Fruit fly (Drosophila melanogaster) whole organism, embryonic: ENCODE results near the gene Aptx.

Source experiments
- Atf-2 ChIP-seq: fragments of 200-800 bp; sonication (Bioruptor generic); optimal IDR thresholded peaks from 2 replicates; lab custom pipeline; 2016; ENCODE audit warnings: missing biosample characterization, missing genetic modification characterization
- Blimp-1 ChIP-seq: fragments of 200-800 bp; sonication (Bioruptor generic); optimal IDR thresholded peaks from 3 replicates; lab custom pipeline; 2018; ENCODE audit warnings: missing biosample characterization, missing genetic modification characterization, mild to moderate bottlenecking, moderate library complexity, missing genetic modification reagents
- CG10267 ChIP-seq: fragments of 200-800 bp; sonication (Bioruptor generic); optimal IDR thresholded peaks from 2 replicates; lab custom pipeline; 2018; ENCODE audit warnings: missing biosample characterization, mild to moderate bottlenecking, missing genetic modification characterization, moderate library complexity
- CG10979 ChIP-seq: fragments of 200-800 bp; sonication (Bioruptor generic); optimal IDR thresholded peaks from 2 replicates; lab custom pipeline; 2018; ENCODE audit warnings: missing biosample characterization, mild to moderate bottlenecking, missing genetic modification characterization, moderate library complexity
- CG11504 ChIP-seq: fragments of 200-800 bp; sonication (Bioruptor generic); optimal IDR thresholded peaks from 3 replicates; lab custom pipeline; 2019; ENCODE audit warnings: missing biosample characterization, mild to moderate bottlenecking, missing genetic modification characterization, moderate library complexity
- CG12071 ChIP-seq: fragments of 200-800 bp; sonication (Bioruptor generic); optimal IDR thresholded peaks from 3 replicates; lab custom pipeline; 2018; ENCODE audit warnings: missing biosample characterization, mild to moderate bottlenecking, missing genetic modification characterization
- CG13624 ChIP-seq: fragments of 200-800 bp; sonication (Bioruptor generic); optimal IDR thresholded peaks from 2 replicates; lab custom pipeline; 2016; ENCODE audit warnings: missing biosample characterization, missing genetic modification characterization
- CG14710 ChIP-seq: fragments of 200-800 bp; sonication (Bioruptor generic); optimal IDR thresholded peaks from 3 replicates; lab custom pipeline; 2019; ENCODE audit warnings: missing biosample characterization, mild to moderate bottlenecking, missing genetic modification characterization, moderate library complexity
- CG15696 ChIP-seq: fragments of 200-800 bp; sonication (Bioruptor generic); optimal IDR thresholded peaks from 2 replicates; lab custom pipeline; 2019; ENCODE audit warnings: missing biosample characterization, mild to moderate bottlenecking, missing genetic modification characterization, moderate library complexity
- CG1647 ChIP-seq: fragments of 200-800 bp; sonication (Bioruptor generic); optimal IDR thresholded peaks from 3 replicates; lab custom pipeline; 2016; ENCODE audit warnings: missing biosample characterization, missing genetic modification characterization
- CG17361 ChIP-seq: fragments of 200-800 bp; sonication (Bioruptor generic); IDR thresholded peaks from 3 replicates; pipeline ENCODE4 v1.3.6; 2022; ENCODE audit warnings: missing biosample characterization, missing genetic modification characterization
- CG17829 ChIP-seq: fragments of 200-800 bp; optimal IDR thresholded peaks from 2 replicates; lab custom pipeline; 2019; ENCODE audit warnings: missing biosample characterization, mild to moderate bottlenecking, missing genetic modification characterization, moderate library complexity
- CG17912 ChIP-seq: fragments of 200-800 bp; sonication (Bioruptor generic); optimal IDR thresholded peaks from 2 replicates; lab custom pipeline; 2018; ENCODE audit warnings: missing biosample characterization, mild to moderate bottlenecking, missing genetic modification characterization
- CG18262 ChIP-seq: fragments of 200-800 bp; optimal IDR thresholded peaks from 3 replicates; lab custom pipeline; 2019; ENCODE audit warnings: missing biosample characterization, mild to moderate bottlenecking, missing genetic modification characterization, moderate library complexity
- CG2712 ChIP-seq: fragments of 200-800 bp; optimal IDR thresholded peaks from 3 replicates; lab custom pipeline; 2019; ENCODE audit warnings: missing biosample characterization, mild to moderate bottlenecking, missing genetic modification characterization, moderate library complexity
- CG30403 ChIP-seq: fragments of 200-800 bp; sonication (Bioruptor generic); optimal IDR thresholded peaks from 3 replicates; lab custom pipeline; 2016; ENCODE audit warnings: missing biosample characterization, missing genetic modification characterization
- CG31441 ChIP-seq: fragments of 200-800 bp; sonication (Bioruptor generic); IDR thresholded peaks from 2 replicates; pipeline ENCODE4 v1.3.6; 2022; ENCODE audit warnings: missing biosample characterization, missing genetic modification characterization
- CG6689 ChIP-seq: fragments of 200-800 bp; sonication (Bioruptor generic); IDR thresholded peaks from 2 replicates; pipeline ENCODE4 v1.3.6; 2022; ENCODE audit warnings: missing biosample characterization, missing genetic modification characterization
- CG7372 ChIP-seq: fragments of 200-800 bp; sonication (Bioruptor generic); IDR thresholded peaks from 2 replicates; pipeline ENCODE4 v1.3.6; 2022; ENCODE audit warnings: missing biosample characterization, missing genetic modification characterization
- CG8944 ChIP-seq: fragments of 200-800 bp; sonication (Bioruptor generic); optimal IDR thresholded peaks from 3 replicates; lab custom pipeline; 2016; ENCODE audit warnings: missing biosample characterization, missing genetic modification characterization
- CG9727 ChIP-seq: fragments of 200-800 bp; sonication (Bioruptor generic); optimal IDR thresholded peaks from 3 replicates; lab custom pipeline; 2017; ENCODE audit warnings: missing biosample characterization, mild to moderate bottlenecking, missing genetic modification characterization
- Doc3 ChIP-seq: fragments of 200-800 bp; sonication (Bioruptor generic); IDR thresholded peaks from 3 replicates; pipeline ENCODE4 v1.3.6; 2022; ENCODE audit warnings: missing biosample characterization, missing genetic modification characterization; ENCODE audit not compliant: partially characterized antibody
- ERR ChIP-seq: fragments of 200-800 bp; sonication (Bioruptor generic); optimal IDR thresholded peaks from 2 replicates; lab custom pipeline; 2016; ENCODE audit warnings: missing biosample characterization, missing genetic modification characterization
- HHEX ChIP-seq: fragments of 200-800 bp; sonication (Bioruptor generic); optimal IDR thresholded peaks from 3 replicates; lab custom pipeline; 2017; ENCODE audit warnings: missing biosample characterization, mild to moderate bottlenecking, missing genetic modification characterization, missing genetic modification reagents
- HLH54F ChIP-seq: fragments of 200-800 bp; sonication (Bioruptor generic); optimal IDR thresholded peaks from 3 replicates; lab custom pipeline; 2016; ENCODE audit warnings: missing biosample characterization, missing genetic modification characterization
- Hsf ChIP-seq: fragments of 200-800 bp; sonication (Bioruptor generic); optimal IDR thresholded peaks from 3 replicates; lab custom pipeline; 2016; ENCODE audit warnings: missing biosample characterization, missing genetic modification characterization
- NK7.1 ChIP-seq: fragments of 200-800 bp; sonication (Bioruptor generic); optimal IDR thresholded peaks from 3 replicates; lab custom pipeline; 2016; ENCODE audit warnings: missing biosample characterization, missing genetic modification characterization
- Neu2 ChIP-seq: fragments of 200-800 bp; sonication (Bioruptor generic); optimal IDR thresholded peaks from 3 replicates; lab custom pipeline; 2016; ENCODE audit warnings: missing biosample characterization, missing genetic modification characterization, borderline replicate concordance
- Side ChIP-seq: fragments of 200-800 bp; sonication (Bioruptor generic); optimal IDR thresholded peaks from 2 replicates; lab custom pipeline; 2016; ENCODE audit warnings: missing biosample characterization, missing genetic modification characterization
- Xrp1 ChIP-seq: fragments of 200-800 bp; sonication (Bioruptor generic); IDR thresholded peaks from 2 replicates; pipeline ENCODE4 v1.3.6; 2022; ENCODE audit warnings: missing biosample characterization, missing genetic modification characterization
- dm ChIP-seq: fragments of 200-800 bp; sonication (Bioruptor generic); optimal IDR thresholded peaks from 3 replicates; lab custom pipeline; 2016; ENCODE audit warnings: missing biosample characterization, missing genetic modification characterization
- dmrt11E ChIP-seq: fragments of 200-800 bp; sonication (Bioruptor generic); optimal IDR thresholded peaks from 3 replicates; lab custom pipeline; 2018; ENCODE audit warnings: missing biosample characterization, mild to moderate bottlenecking, missing genetic modification characterization, moderate library complexity
- emc ChIP-seq: fragments of 200-800 bp; sonication (Bioruptor generic); optimal IDR thresholded peaks from 2 replicates; lab custom pipeline; 2016; ENCODE audit warnings: missing biosample characterization, missing genetic modification characterization
- ewg ChIP-seq: fragments of 200-800 bp; sonication (Bioruptor generic); optimal IDR thresholded peaks from 3 replicates; lab custom pipeline; 2017; ENCODE audit warnings: mild to moderate bottlenecking, missing biosample characterization, missing genetic modification reagents, missing genetic modification characterization
- gsb ChIP-seq: fragments of 200-800 bp; sonication (Bioruptor generic); IDR thresholded peaks from 2 replicates; pipeline ENCODE4 v1.3.6; 2022; ENCODE audit warnings: missing biosample characterization, missing genetic modification characterization
- jigr1 ChIP-seq: fragments of 200-800 bp; sonication (Bioruptor generic); IDR thresholded peaks from 3 replicates; pipeline ENCODE4 v1.3.6; 2022; ENCODE audit warnings: missing biosample characterization, missing genetic modification characterization
- phol ChIP-seq: fragments of 200-800 bp; sonication (Bioruptor generic); optimal IDR thresholded peaks from 3 replicates; lab custom pipeline; 2018; ENCODE audit warnings: missing biosample characterization, mild to moderate bottlenecking, missing genetic modification characterization, moderate library complexity
- prd ChIP-seq, 3 experiments: fragments of >200 bp in 2 of 3; fragments of 200-800 bp in 1 of 3; sonication (Bioruptor generic) in 1 of 3; optimal IDR thresholded peaks in 2 of 3; IDR thresholded peaks in 1 of 3; 2 replicates in 2 of 3; 3 replicates in 1 of 3; pipeline versions ENCODE4 v1.3.6 to Lab custom; 2017 to 2022; ENCODE audit warnings: missing biosample characterization in 1 of 3, missing genetic modification characterization in 1 of 3
- pum ChIP-seq: fragments of 200-800 bp; sonication (Bioruptor generic); optimal IDR thresholded peaks from 2 replicates; lab custom pipeline; 2016; ENCODE audit warnings: missing biosample characterization, missing genetic modification characterization
- pzg ChIP-seq: fragments of 200-800 bp; sonication (Bioruptor generic); optimal IDR thresholded peaks from 3 replicates; lab custom pipeline; 2018; ENCODE audit warnings: missing biosample characterization, mild to moderate bottlenecking, missing genetic modification characterization, moderate library complexity
- sens ChIP-seq: fragments of 200-800 bp; sonication (Bioruptor generic); peaks from one replicate; lab custom pipeline; 2016; ENCODE audit warnings: missing biosample characterization, missing genetic modification characterization
- stwl ChIP-seq: fragments of 200-800 bp; sonication (Bioruptor generic); optimal IDR thresholded peaks from 3 replicates; lab custom pipeline; 2018; ENCODE audit warnings: missing biosample characterization, mild to moderate bottlenecking, missing genetic modification characterization, moderate library complexity
- tin ChIP-seq: fragments of 200-800 bp; sonication (Bioruptor generic); optimal IDR thresholded peaks from 3 replicates; lab custom pipeline; 2016; ENCODE audit warnings: missing biosample characterization, missing genetic modification characterization
- zfh1 ChIP-seq: fragments of 200-800 bp; sonication (Bioruptor generic); IDR thresholded peaks from 3 replicates; pipeline ENCODE4 v1.3.6; 2022; ENCODE audit warnings: missing biosample characterization, missing genetic modification characterization

The Aptx gene

dm6 chr3R:19370693-19371092, 32.6 kb upstream of the Aptx start:
- TF ChIP-seq CG17829 (peak; percentile 25), CG2712 (tag; lab: Kevin White, UChicago) (peak; percentile 53), CG31441 (0 out of 2 replicates have a peak, but pooled peaks have one; percentile 29), CG17361 (GFP tag; lab: Robert Waterston, UW) (peak; percentile 38; the same call in 1 of the 3 replicates), Xrp1 (GFP tag; lab: Robert Waterston, UW) (0 out of 2 replicates have a peak, but pooled peaks have one; percentile 38), tin (GFP tag; lab: Kevin White, UChicago) (peak; percentile 12), Blimp-1 (peak; percentile 6), Doc3 (GFP tag; lab: Robert Waterston, UW) (no peak), CG10267 (peak; percentile 30), CG14710 (tag; lab: Kevin White, UChicago) (peak; percentile 31), jigr1 (GFP tag; lab: Robert Waterston, UW) (no peak), phol (tag; lab: Kevin White, UChicago) (peak; percentile 24), gsb (no peak), CG10979 (tag; lab: Kevin White, UChicago) (peak; percentile 62), HLH54F (GFP tag; lab: Kevin White, UChicago) (no peak), CG15696 (tag; lab: Kevin White, UChicago) (peak; percentile 45), dmrt11E (peak; percentile 22), CG11504 (tag; lab: Kevin White, UChicago) (peak; percentile 10), CG9727 (GFP tag; lab: Kevin White, UChicago) (peak; percentile 41), Atf-2 (no peak), ERR (GFP tag; lab: Kevin White, UChicago) (no peak), sens (GFP tag; lab: Kevin White, UChicago) (peak; percentile 79), zfh1 (0 out of 3 replicates have a peak, but pooled peaks have one; percentile 19), CG6689 (GFP tag; lab: Robert Waterston, UW) (peak; percentile 25; the same call in 1 of the 2 replicates), CG18262 (tag; lab: Kevin White, UChicago) (peak; percentile 45)

dm6 chr3R:19374689-19375088, 28.6 kb upstream of the Aptx start, which contains the start of gene CG3581:
Gene CG3581 (minus strand): TSS chr3R:19374789.
- TF ChIP-seq stwl (tag; lab: Kevin White, UChicago) (no peak), Side (GFP tag; lab: Kevin White, UChicago) (no peak), CG18262 (tag; lab: Kevin White, UChicago) (no peak), pum (GFP tag; lab: Kevin White, UChicago) (no peak), CG8944 (GFP tag; lab: Kevin White, UChicago) (no peak), HHEX (GFP tag; lab: Kevin White, UChicago) (no peak), dm (GFP tag; lab: Kevin White, UChicago) (no peak), NK7.1 (GFP tag; lab: Kevin White, UChicago) (no peak), CG12071 (GFP tag; lab: Kevin White, UChicago) (no peak), Hsf (GFP tag; lab: Kevin White, UChicago) (no peak), ewg (GFP tag; lab: Kevin White, UChicago) (no peak), CG7372 (GFP tag; lab: Robert Waterston, UW) (no peak), CG13624 (no peak), Neu2 (GFP tag; lab: Kevin White, UChicago) (no peak), CG30403 (no peak), CG1647 (no peak), pzg (no peak), CG17912 (GFP tag; lab: Kevin White, UChicago) (no peak), emc (GFP tag; lab: Kevin White, UChicago) (no peak), prd (optimal IDR thresholded peaks at IDR 0.05; lab: Kevin White, UChicago) (no peak), prd (GFP tag; IDR thresholded peaks at IDR 0.05; lab: Robert Waterston, UW) (no peak)
